Worm (Caenorhabditis elegans): ENCODE results near the gene C23H4.6.

DNA sequence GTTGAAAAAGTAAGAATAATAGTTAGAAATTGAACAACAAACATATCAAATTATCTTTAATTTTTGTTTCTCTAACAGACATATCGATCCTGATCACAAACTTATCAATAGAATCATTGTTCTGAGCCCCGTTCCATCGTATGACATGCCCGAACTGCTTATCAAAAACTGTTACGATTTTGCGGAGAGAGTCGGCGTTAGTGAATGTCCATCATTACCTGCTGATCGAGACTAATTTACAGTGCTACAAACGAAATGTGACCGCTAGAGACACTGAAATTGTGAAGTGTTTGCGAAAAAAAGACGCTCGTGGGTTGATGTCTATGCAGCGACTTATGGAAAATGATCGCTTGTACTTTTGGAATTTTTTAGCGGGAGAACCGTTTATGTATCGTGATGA, 7.5 kb downstream of the C23H4.6 start:
- TF ChIP-seq med-1 (GFP tag; optimal IDR thresholded peaks at IDR 0.05; ENCODE audit: insufficient read depth) (no peak), ztf-23 (GFP tag; IDR thresholded peaks at IDR 0.05) (no peak), ref-1 (GFP tag; conservative IDR thresholded peaks at IDR 0.05) (no peak), klf-2 (GFP tag; conservative IDR thresholded peaks at IDR 0.05) (no peak), flt-1 (GFP tag; IDR thresholded peaks at IDR 0.05) (no peak), tab-1 (GFP tag; IDR thresholded peaks at IDR 0.05) (no peak), T22C8.4 (GFP tag; IDR thresholded peaks at IDR 0.05) (no peak), cog-1 (tag; optimal IDR thresholded peaks at IDR 0.05) (no peak), ztf-29 (GFP tag; IDR thresholded peaks at IDR 0.05) (no peak)
